Fruit fly (Drosophila melanogaster): ENCODE measurements around the gene Myt1.

Gene Myt1

DNA sequence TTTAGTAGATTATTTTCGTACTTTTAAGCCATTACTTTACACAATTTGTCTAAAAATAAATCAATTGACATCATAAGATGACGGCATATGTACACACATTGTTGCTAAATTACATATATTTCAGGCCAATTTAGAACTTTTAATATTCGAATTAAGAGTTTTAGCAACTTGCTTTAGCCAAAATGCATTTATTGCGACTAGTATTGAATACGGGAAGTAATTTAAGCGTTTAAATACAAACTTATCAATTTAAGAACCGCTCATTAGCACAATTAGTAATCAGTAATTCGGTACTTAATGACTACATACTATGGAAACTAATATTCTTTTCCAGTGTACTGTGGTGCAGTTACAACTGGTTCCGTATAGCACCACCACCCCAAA, 29.8 kb upstream of the Myt1 start (continued):
- TF ChIP-seq pan (optimal IDR thresholded peaks at IDR 0.05) (no peak), pan (GFP tag; optimal IDR thresholded peaks at IDR 0.05 in 1 of 2, IDR thresholded peaks at IDR 0.05 in 1 of 2) (no peak), CG8924 (tag; optimal IDR thresholded peaks at IDR 0.05) (peak; percentile 4), CG7839 (tag; optimal IDR thresholded peaks at IDR 0.05) (peak; percentile 20), CG17328 (GFP tag; IDR thresholded peaks at IDR 0.05) (no peak), pros (GFP tag; optimal IDR thresholded peaks at IDR 0.05) (no peak), CG9437 (GFP tag; optimal IDR thresholded peaks at IDR 0.05) (peak; percentile 24), CG15073 (GFP tag; optimal IDR thresholded peaks at IDR 0.05) (no peak), CG18599 (GFP tag; optimal IDR thresholded peaks at IDR 0.05) (no peak), CG10366 (GFP tag; IDR thresholded peaks at IDR 0.05) (no peak), fu2 (GFP tag; optimal IDR thresholded peaks at IDR 0.05) (no peak), crp (GFP tag; optimal IDR thresholded peaks at IDR 0.05) (no peak), CG13894 (tag; optimal IDR thresholded peaks at IDR 0.05) (no peak), Atf6 (GFP tag; IDR thresholded peaks at IDR 0.05) (no peak), zen2 (GFP tag; IDR thresholded peaks at IDR 0.05; ENCODE audit: partially characterized antibody) (no peak), usp (GFP tag; optimal IDR thresholded peaks at IDR 0.05) (no peak), hb (GFP tag; IDR thresholded peaks at IDR 0.05; ENCODE audit: partially characterized antibody) (no peak), lola (GFP tag; optimal IDR thresholded peaks at IDR 0.05) (peak in 1 of 3 experiments; percentile 48), org-1 (GFP tag; optimal IDR thresholded peaks at IDR 0.05) (peak; percentile 16), HLHmδ (GFP tag; optimal IDR thresholded peaks at IDR 0.05) (no peak), ara (GFP tag; IDR thresholded peaks at IDR 0.05) (no peak), ems (GFP tag; optimal IDR thresholded peaks at IDR 0.05) (no peak), tx (GFP tag; optimal IDR thresholded peaks at IDR 0.05) (no peak), dmrt11E (tag; optimal IDR thresholded peaks at IDR 0.05) (peak; percentile 35), Dfd (GFP tag; optimal IDR thresholded peaks at IDR 0.05) (no peak), BtbVII (GFP tag; optimal IDR thresholded peaks at IDR 0.05) (no peak), danr (GFP tag; IDR thresholded peaks at IDR 0.05) (no peak), CG9727 (GFP tag; optimal IDR thresholded peaks at IDR 0.05) (peak; percentile 39), Atf-2 (GFP tag; optimal IDR thresholded peaks at IDR 0.05) (no peak), dimm (GFP tag; IDR thresholded peaks at IDR 0.05) (no peak), trh (GFP tag; optimal IDR thresholded peaks at IDR 0.05) (no peak), Camta (GFP tag; optimal IDR thresholded peaks at IDR 0.05) (no peak), CG31365 (tag; optimal IDR thresholded peaks at IDR 0.05) (no peak), CG9817 (tag; optimal IDR thresholded peaks at IDR 0.05) (no peak), gcm (GFP tag; optimal IDR thresholded peaks at IDR 0.05) (no peak), Jarid2 (GFP tag; optimal IDR thresholded peaks at IDR 0.05) (no peak), ap (GFP tag; IDR thresholded peaks at IDR 0.05) (no peak), ab (GFP tag; optimal IDR thresholded peaks at IDR 0.05) (no peak), pum (GFP tag; optimal IDR thresholded peaks at IDR 0.05) (no peak), lilli (GFP tag; optimal IDR thresholded peaks at IDR 0.05) (no peak), jigr1 (GFP tag; IDR thresholded peaks at IDR 0.05) (0 out of 3 replicates have a peak, but pooled peaks have one; percentile 21), Ptx1 (GFP tag; IDR thresholded peaks at IDR 0.05) (no peak), CG43689 (GFP tag; IDR thresholded peaks at IDR 0.05) (no peak), chif (GFP tag; optimal IDR thresholded peaks at IDR 0.05) (no peak), Xrp1 (GFP tag; IDR thresholded peaks at IDR 0.05) (peak; percentile 22; the same call in 1 of the 2 replicates), CG18619 (GFP tag; optimal IDR thresholded peaks at IDR 0.05) (peak; percentile 7), CG3163 (GFP tag; optimal IDR thresholded peaks at IDR 0.05) (no peak), Adf1 (GFP tag; IDR thresholded peaks at IDR 0.05) (no peak), CG33213 (GFP tag; optimal IDR thresholded peaks at IDR 0.05) (no peak), CG13424 (tag; optimal IDR thresholded peaks at IDR 0.05) (peak; percentile 24), CG42726 (GFP tag; IDR thresholded peaks at IDR 0.05; ENCODE audit: partially characterized antibody) (no peak), CG30020 (tag; optimal IDR thresholded peaks at IDR 0.05) (no peak)

All from whole organism, embryonic.